Fruit fly (Drosophila melanogaster): ENCODE measurements around the gene Mtl.

Mtl gene

dm6 chr3R:27677174-27677726 is 41.0 kb downstream of the Mtl start, which contains the start of gene Hsdl2 (continued):
- TF ChIP-seq Ets96B (tag; optimal IDR thresholded peaks at IDR 0.05): peak; percentile 67
- peak; percentile 68 for TF ChIP-seq CG8319 (GFP tag; optimal IDR thresholded peaks at IDR 0.05)
- peak; percentile 78 for TF ChIP-seq eg (GFP tag; IDR thresholded peaks at IDR 0.05)
- peak; percentile 44 for TF ChIP-seq Smox (GFP tag; optimal IDR thresholded peaks at IDR 0.05)
- TF ChIP-seq topi (GFP tag; optimal IDR thresholded peaks at IDR 0.05): peak; percentile 64
- peak; percentile 79 for TF ChIP-seq Lpt (GFP tag; optimal IDR thresholded peaks at IDR 0.05)
- no peak for TF ChIP-seq Eip78C (GFP tag)
- TF ChIP-seq Sox14 (GFP tag; optimal IDR thresholded peaks at IDR 0.05): peak; percentile 50
- TF ChIP-seq CG11762 (GFP tag; optimal IDR thresholded peaks at IDR 0.05; ENCODE audit: insufficient read depth): peak; percentile 73
- peak; percentile 41 for TF ChIP-seq dac (GFP tag; optimal IDR thresholded peaks at IDR 0.05)
- no peak for TF ChIP-seq Sox15 (GFP tag; optimal IDR thresholded peaks at IDR 0.05)
- TF ChIP-seq CG4318 (GFP tag; optimal IDR thresholded peaks at IDR 0.05): no peak
- TF ChIP-seq esn (GFP tag; optimal IDR thresholded peaks at IDR 0.05): no peak
- TF ChIP-seq CG6808 (GFP tag; optimal IDR thresholded peaks at IDR 0.05): peak; percentile 93
- TF ChIP-seq CG6854 (GFP tag; optimal IDR thresholded peaks at IDR 0.05): peak; percentile 98
- no peak for TF ChIP-seq CG11902 (GFP tag; optimal IDR thresholded peaks at IDR 0.05)
- peak; percentile 97 for TF ChIP-seq CG6276 (GFP tag; optimal IDR thresholded peaks at IDR 0.05)
- peak; percentile 76 for TF ChIP-seq CG8119 (GFP tag; IDR thresholded peaks at IDR 0.05)
- TF ChIP-seq Met (GFP tag; optimal IDR thresholded peaks at IDR 0.05): peak; percentile 40
- TF ChIP-seq CG11294 (GFP tag; IDR thresholded peaks at IDR 0.05): no peak
- TF ChIP-seq Eip93F (GFP tag; optimal IDR thresholded peaks at IDR 0.05): peak; percentile 26
- TF ChIP-seq CG6792 (GFP tag; optimal IDR thresholded peaks at IDR 0.05): peak; percentile 7
- TF ChIP-seq fkh (GFP tag; optimal IDR thresholded peaks at IDR 0.05): no peak
- TF ChIP-seq salr (GFP tag; optimal IDR thresholded peaks at IDR 0.05): peak; percentile 64 to 76
- peak; percentile 51 for TF ChIP-seq cyc (GFP tag; optimal IDR thresholded peaks at IDR 0.05)
- peak; percentile 55 for TF ChIP-seq Ets21C (GFP tag; optimal IDR thresholded peaks at IDR 0.05)
- TF ChIP-seq dsx (GFP tag; optimal IDR thresholded peaks at IDR 0.05; ENCODE audit: poor library complexity, severe bottlenecking): peak; percentile 59

DNA sequence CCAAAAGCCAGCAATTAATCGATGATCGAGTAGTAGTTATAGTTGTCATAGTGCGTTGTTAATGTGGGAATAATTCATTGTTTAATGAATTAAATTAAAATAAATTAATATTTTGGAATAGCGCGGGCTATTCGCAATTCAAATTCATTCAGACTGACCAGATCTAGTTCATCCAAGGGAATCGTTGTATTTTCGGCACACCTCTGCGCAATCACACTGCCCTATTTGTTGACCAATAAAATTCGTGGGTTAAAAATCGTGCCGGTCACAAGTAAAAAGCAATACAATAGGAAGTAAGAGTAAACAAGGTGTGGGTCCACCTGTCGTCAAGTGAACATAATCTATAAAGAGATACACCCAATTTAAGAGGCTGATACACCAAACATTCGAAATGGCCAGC is 42.8 kb downstream of the Mtl start, which contains the start of gene CG12883:
Gene CG12883, plus strand, starts transcription at position 273 of the 400 bp plus-strand sequence.
- TF ChIP-seq Smox (GFP tag; optimal IDR thresholded peaks at IDR 0.05) (no peak), CG6854 (GFP tag; optimal IDR thresholded peaks at IDR 0.05) (no peak), svp (GFP tag) (peak; percentile 49), Eip78C (GFP tag) (peak; percentile 35), Sox14 (GFP tag; optimal IDR thresholded peaks at IDR 0.05) (peak; percentile 19), CG4318 (GFP tag; optimal IDR thresholded peaks at IDR 0.05) (no peak)

dm6 chr3R:27679667-27680066 is 43.5 kb downstream of the Mtl start:
- TF ChIP-seq svp (GFP tag) (peak; percentile 89), Eip78C (GFP tag) (peak; percentile 47), eg (GFP tag; IDR thresholded peaks at IDR 0.05) (no peak)

dm6 chr3R:27681799-27682198 is 45.6 kb downstream of the Mtl start, which contains the start of gene Sce:
TSS of gene Sce (minus strand) at chr3R:27682029.
- TF ChIP-seq CG6854 (GFP tag; optimal IDR thresholded peaks at IDR 0.05) (no peak), svp (GFP tag) (no peak), Sox102F (GFP tag; optimal IDR thresholded peaks at IDR 0.05) (no peak), Sox15 (GFP tag; optimal IDR thresholded peaks at IDR 0.05) (no peak), CG6792 (GFP tag; optimal IDR thresholded peaks at IDR 0.05) (no peak), CG6276 (GFP tag; optimal IDR thresholded peaks at IDR 0.05) (no peak), CG1621 (tag; optimal IDR thresholded peaks at IDR 0.05) (no peak)

dm6 chr3R:27685074-27685473 is 48.9 kb downstream of the Mtl start:
- no peak for TF ChIP-seq CG3032 (tag; optimal IDR thresholded peaks at IDR 0.05)
- no peak for TF ChIP-seq Blimp-1 (GFP tag; optimal IDR thresholded peaks at IDR 0.05)
- no peak for TF ChIP-seq acj6 (GFP tag; optimal IDR thresholded peaks at IDR 0.05)
- TF ChIP-seq Gug (GFP tag; IDR thresholded peaks at IDR 0.05): no peak
- no peak for TF ChIP-seq OdsH (GFP tag; optimal IDR thresholded peaks at IDR 0.05)
- peak; percentile 89 for TF ChIP-seq dsx (GFP tag; optimal IDR thresholded peaks at IDR 0.05; ENCODE audit: poor library complexity, severe bottlenecking)
- TF ChIP-seq dac (GFP tag; optimal IDR thresholded peaks at IDR 0.05): no peak
- no peak for TF ChIP-seq CG4318 (GFP tag; optimal IDR thresholded peaks at IDR 0.05)
- peak in 1 of 2 experiments; percentile 64 for TF ChIP-seq ss (GFP tag; optimal IDR thresholded peaks at IDR 0.05)
- no peak for TF ChIP-seq Met (GFP tag; optimal IDR thresholded peaks at IDR 0.05)
- peak; percentile 3 for TF ChIP-seq CG1621 (tag; optimal IDR thresholded peaks at IDR 0.05)

Data from whole organism, prepupa.